Fruit fly (Drosophila melanogaster): Measurements from ENCODE around the gene tos.

The tos gene

dm6 chr2L:18694724-18695105 is 12.8 kb upstream of the tos start (continued):
- TF ChIP-seq Myb (GFP tag; optimal IDR thresholded peaks at IDR 0.05), result no peak
- no peak for TF ChIP-seq Pdp1 (GFP tag; optimal IDR thresholded peaks at IDR 0.05)
- no peak for TF ChIP-seq CG17912 (GFP tag; optimal IDR thresholded peaks at IDR 0.05)
- no peak for TF ChIP-seq CG10462 (GFP tag; optimal IDR thresholded peaks at IDR 0.05)
- TF ChIP-seq crol (GFP tag; IDR thresholded peaks at IDR 0.05), result no peak
- TF ChIP-seq ap (GFP tag; IDR thresholded peaks at IDR 0.05), result no peak
- no peak for TF ChIP-seq HHEX (GFP tag; optimal IDR thresholded peaks at IDR 0.05)
- TF ChIP-seq Mad (GFP tag; optimal IDR thresholded peaks at IDR 0.05), result peak; percentile 11
- TF ChIP-seq CG6254 (GFP tag; optimal IDR thresholded peaks at IDR 0.05), result no peak
- TF ChIP-seq row (GFP tag; IDR thresholded peaks at IDR 0.05), result peak; percentile 55
- TF ChIP-seq kay (GFP tag; optimal IDR thresholded peaks at IDR 0.05), result no peak
- no peak for TF ChIP-seq wdn (GFP tag; IDR thresholded peaks at IDR 0.05)
- no peak for TF ChIP-seq CG4360 (GFP tag; IDR thresholded peaks at IDR 0.05)
- TF ChIP-seq bigmax (GFP tag; optimal IDR thresholded peaks at IDR 0.05), result no peak
- no peak for TF ChIP-seq ro (GFP tag; IDR thresholded peaks at IDR 0.05)
- peak; percentile 69 for TF ChIP-seq Ptx1 (GFP tag; IDR thresholded peaks at IDR 0.05)
- no peak for TF ChIP-seq CG11093 (GFP tag; IDR thresholded peaks at IDR 0.05)
- no peak for TF ChIP-seq CG12104 (GFP tag; optimal IDR thresholded peaks at IDR 0.05)
- no peak for TF ChIP-seq ase (GFP tag; IDR thresholded peaks at IDR 0.05)
- no peak for TF ChIP-seq Hey (tag; optimal IDR thresholded peaks at IDR 0.05)
- TF ChIP-seq az2 (GFP tag; optimal IDR thresholded peaks at IDR 0.05), result peak; percentile 48
- no peak for TF ChIP-seq CG9876 (GFP tag; optimal IDR thresholded peaks at IDR 0.05)
- peak; percentile 3 for TF ChIP-seq CG15269 (tag; optimal IDR thresholded peaks at IDR 0.05)
- no peak for TF ChIP-seq CG10431 (GFP tag; optimal IDR thresholded peaks at IDR 0.05)
- no peak for TF ChIP-seq CG2129 (GFP tag; IDR thresholded peaks at IDR 0.05; ENCODE audit: partially characterized antibody)
- TF ChIP-seq Ravus (GFP tag; IDR thresholded peaks at IDR 0.05), result no peak
- TF ChIP-seq dpn (GFP tag; optimal IDR thresholded peaks at IDR 0.05), result peak in 1 of 2 experiments; percentile 31
- TF ChIP-seq vfl (GFP tag; optimal IDR thresholded peaks at IDR 0.05), result no peak
- no peak for TF ChIP-seq hb (GFP tag; IDR thresholded peaks at IDR 0.05; ENCODE audit: partially characterized antibody)
- TF ChIP-seq bsh (GFP tag; optimal IDR thresholded peaks at IDR 0.05), result peak in 1 of 2 experiments; percentile 68
- TF ChIP-seq CG2875 (GFP tag; optimal IDR thresholded peaks at IDR 0.05), result no peak
- TF ChIP-seq CG4328 (GFP tag; optimal IDR thresholded peaks at IDR 0.05), result no peak
- no peak for TF ChIP-seq Chrac-16 (GFP tag; optimal IDR thresholded peaks at IDR 0.05)
- peak; percentile 88 for TF ChIP-seq Med (GFP tag)
- peak in 1 of 2 experiments; percentile 50 for TF ChIP-seq Hr51 (GFP tag; optimal IDR thresholded peaks at IDR 0.05)
- TF ChIP-seq CG2116 (GFP tag; optimal IDR thresholded peaks at IDR 0.05), result no peak
- no peak for TF ChIP-seq wek (GFP tag; optimal IDR thresholded peaks at IDR 0.05)
- TF ChIP-seq CG3995 (GFP tag; optimal IDR thresholded peaks at IDR 0.05), result no peak
- TF ChIP-seq CG6765 (GFP tag; optimal IDR thresholded peaks at IDR 0.05), result no peak
- TF ChIP-seq GATAe (GFP tag; conservative IDR thresholded peaks at IDR 0.05), result no peak
- no peak for TF ChIP-seq CG34422 (GFP tag; IDR thresholded peaks at IDR 0.05)
- no peak for TF ChIP-seq CTCF (GFP tag; optimal IDR thresholded peaks at IDR 0.05)
- TF ChIP-seq disco-r (GFP tag; optimal IDR thresholded peaks at IDR 0.05), result no peak
- no peak for TF ChIP-seq schlank (tag; optimal IDR thresholded peaks at IDR 0.05)
- TF ChIP-seq lola (GFP tag; optimal IDR thresholded peaks at IDR 0.05), result no peak
- TF ChIP-seq tna (GFP tag; IDR thresholded peaks at IDR 0.05; ENCODE audit: partially characterized antibody), result no peak
- TF ChIP-seq CG7963 (GFP tag; IDR thresholded peaks at IDR 0.05; ENCODE audit: partially characterized antibody), result no peak
- no peak for TF ChIP-seq CG18619 (GFP tag; optimal IDR thresholded peaks at IDR 0.05)
- TF ChIP-seq CG7271 (tag; optimal IDR thresholded peaks at IDR 0.05), result no peak
- no peak for TF ChIP-seq hbn (GFP tag; IDR thresholded peaks at IDR 0.05; ENCODE audit: partially characterized antibody)
- TF ChIP-seq CG3847 (GFP tag; IDR thresholded peaks at IDR 0.05), result peak; percentile 40
- no peak for TF ChIP-seq CG11560 (tag; IDR thresholded peaks at IDR 0.05)

Data from whole organism, embryonic.